Worm (Caenorhabditis elegans) whole organism, L2 larva: Measurements from ENCODE around the gene cpsf-3.

Experiments used
- C34F6.9 ChIP-seq: fragments of 150-350 bp; optimal IDR thresholded peaks from 2 replicates; lab custom pipeline; 2014; ENCODE audit warnings: missing biosample characterization, missing genetic modification characterization
- F13H6.1 ChIP-seq: sonication (generic microtip); optimal IDR thresholded peaks from 2 replicates; lab custom pipeline; 2016; ENCODE audit warnings: missing genetic modification characterization, missing compliant biosample characterization
- R02D3.7 ChIP-seq: fragments of 150-350 bp; optimal IDR thresholded peaks from 2 replicates; lab custom pipeline; 2014; ENCODE audit warnings: missing biosample characterization, missing genetic modification characterization
- Y55F3AM.14 ChIP-seq: fragments of 200-800 bp; sonication (Bioruptor generic); optimal IDR thresholded peaks from 2 replicates; lab custom pipeline; 2018; ENCODE audit warnings: mild to moderate bottlenecking, missing genetic modification characterization, missing compliant biosample characterization
- ZK546.5 ChIP-seq: sonication (generic microtip); optimal IDR thresholded peaks from 2 replicates; lab custom pipeline; 2017; ENCODE audit warnings: missing biosample characterization, missing genetic modification characterization
- alr-1 ChIP-seq: fragments of 150-350 bp; optimal IDR thresholded peaks from 2 replicates; lab custom pipeline; 2014; ENCODE audit warnings: missing biosample characterization, missing genetic modification characterization
- aly-2 ChIP-seq: fragments of 150-350 bp; optimal IDR thresholded peaks from 2 replicates; lab custom pipeline; 2014; ENCODE audit warnings: missing biosample characterization, missing genetic modification characterization
- ama-1 ChIP-seq: fragments of 150-350 bp; optimal IDR thresholded peaks from 2 replicates; lab custom pipeline; 2018; ENCODE audit warnings: inconsistent platforms
- blmp-1 ChIP-seq: sonication (generic microtip); optimal IDR thresholded peaks from 2 replicates; lab custom pipeline; 2017; ENCODE audit warnings: missing genetic modification characterization, mild to moderate bottlenecking, missing compliant biosample characterization, antibody characterized with exemption, moderate library complexity; ENCODE audit not compliant: insufficient read depth
- ceh-16 ChIP-seq: fragments of 150-350 bp; optimal IDR thresholded peaks from 2 replicates; lab custom pipeline; 2014; ENCODE audit warnings: missing biosample characterization, missing genetic modification characterization
- ceh-82 ChIP-seq: fragments of 150-350 bp; optimal IDR thresholded peaks from 2 replicates; lab custom pipeline; 2014; ENCODE audit warnings: missing biosample characterization, missing genetic modification characterization
- crh-2 ChIP-seq: sonication (generic microtip); optimal IDR thresholded peaks from 2 replicates; lab custom pipeline; 2017; ENCODE audit warnings: missing biosample characterization, missing genetic modification characterization
- dmd-4 ChIP-seq: sonication (generic microtip); optimal IDR thresholded peaks from 2 replicates; lab custom pipeline; 2017; ENCODE audit warnings: missing biosample characterization, missing genetic modification characterization
- egl-27 ChIP-seq: sonication (generic microtip); optimal IDR thresholded peaks from 3 replicates; lab custom pipeline; 2017; ENCODE audit warnings: missing biosample characterization, missing genetic modification reagents, missing genetic modification characterization
- elt-1 ChIP-seq: fragments of 150-350 bp; optimal IDR thresholded peaks from 2 replicates; lab custom pipeline; 2014; ENCODE audit warnings: missing biosample characterization, missing genetic modification characterization
- elt-3 ChIP-seq: sonication (generic microtip); optimal IDR thresholded peaks from 2 replicates; lab custom pipeline; 2017; ENCODE audit warnings: missing biosample characterization, missing genetic modification characterization
- fos-1 ChIP-seq: fragments of 150-350 bp; optimal IDR thresholded peaks from 2 replicates; lab custom pipeline; 2014; ENCODE audit warnings: missing biosample characterization, missing genetic modification characterization
- gmeb-1 ChIP-seq: fragments of 150-350 bp; optimal IDR thresholded peaks from 2 replicates; lab custom pipeline; 2014; ENCODE audit warnings: missing biosample characterization, missing genetic modification characterization
- lin-11 ChIP-seq: fragments of 150-350 bp; sonication (generic microtip); optimal IDR thresholded peaks from 2 replicates; lab custom pipeline; 2014; ENCODE audit warnings: missing biosample characterization, missing genetic modification characterization, inconsistent platforms, mixed read lengths
- lin-13 ChIP-seq: fragments of 150-350 bp; optimal IDR thresholded peaks from 2 replicates; lab custom pipeline; 2014; ENCODE audit warnings: missing biosample characterization, missing genetic modification reagents, missing genetic modification characterization
- lin-39 ChIP-seq: fragments of 150-350 bp; optimal IDR thresholded peaks from 2 replicates; lab custom pipeline; 2014; ENCODE audit warnings: missing biosample characterization, missing genetic modification reagents, missing genetic modification characterization
- lsy-2 ChIP-seq, 2 experiments: fragments of 150-350 bp in 1 of 2; sonication (generic microtip) in 1 of 2; optimal IDR thresholded peaks; 2 replicates each; lab custom pipeline; 2014 to 2017; ENCODE audit warnings: missing biosample characterization in 2 of 2, missing genetic modification characterization in 2 of 2
- mab-5 ChIP-seq: fragments of 150-350 bp; optimal IDR thresholded peaks from 2 replicates; lab custom pipeline; 2014; ENCODE audit warnings: missing biosample characterization, missing genetic modification characterization
- mbf-1 ChIP-seq: sonication (generic microtip); optimal IDR thresholded peaks from 2 replicates; lab custom pipeline; 2017; ENCODE audit warnings: missing biosample characterization, missing genetic modification characterization
- mdl-1 ChIP-seq, 2 experiments: fragments of 150-350 bp in 1 of 2; sonication (generic microtip) in 1 of 2; optimal IDR thresholded peaks; 2 replicates each; lab custom pipeline; 2017; ENCODE audit warnings: missing biosample characterization in 2 of 2, missing genetic modification characterization in 2 of 2
- nhr-10 ChIP-seq: sonication (generic microtip); optimal IDR thresholded peaks from 2 replicates; lab custom pipeline; 2017; ENCODE audit warnings: missing biosample characterization, missing genetic modification characterization
- nhr-11 ChIP-seq: fragments of 150-350 bp; optimal IDR thresholded peaks from 2 replicates; lab custom pipeline; 2014; ENCODE audit warnings: missing biosample characterization, missing genetic modification characterization
- nhr-12 ChIP-seq: fragments of 150-350 bp; optimal IDR thresholded peaks from 2 replicates; lab custom pipeline; 2014; ENCODE audit warnings: missing biosample characterization, missing genetic modification characterization
- nhr-129 ChIP-seq: fragments of 150-350 bp; optimal IDR thresholded peaks from 2 replicates; lab custom pipeline; 2014; ENCODE audit warnings: missing biosample characterization, missing genetic modification characterization
- nhr-21 ChIP-seq: fragments of 150-350 bp; optimal IDR thresholded peaks from 2 replicates; lab custom pipeline; 2014; ENCODE audit warnings: missing biosample characterization, missing genetic modification characterization
- nhr-23 ChIP-seq: fragments of 150-350 bp; optimal IDR thresholded peaks from 2 replicates; lab custom pipeline; 2014; ENCODE audit warnings: missing biosample characterization, missing genetic modification reagents, missing genetic modification characterization
- nhr-237 ChIP-seq: fragments of 150-350 bp; optimal IDR thresholded peaks from 2 replicates; lab custom pipeline; 2014; ENCODE audit warnings: missing biosample characterization, missing genetic modification characterization
- nhr-25 ChIP-seq: fragments of 150-350 bp; sonication (generic microtip); optimal IDR thresholded peaks from 3 replicates; lab custom pipeline; 2014; ENCODE audit warnings: missing biosample characterization, missing genetic modification characterization
- nhr-6 ChIP-seq: fragments of 150-350 bp; optimal IDR thresholded peaks from 2 replicates; lab custom pipeline; 2014; ENCODE audit warnings: missing biosample characterization, missing genetic modification characterization
- nhr-77 ChIP-seq: fragments of 150-350 bp; optimal IDR thresholded peaks from 2 replicates; lab custom pipeline; 2014; ENCODE audit warnings: missing biosample characterization, missing genetic modification characterization
- peb-1 ChIP-seq: fragments of 150-350 bp; optimal IDR thresholded peaks from 2 replicates; lab custom pipeline; 2014; ENCODE audit warnings: missing biosample characterization, missing genetic modification characterization
- sem-4 ChIP-seq: fragments of 150-350 bp; optimal IDR thresholded peaks from 2 replicates; lab custom pipeline; 2014; ENCODE audit warnings: missing biosample characterization, missing genetic modification reagents, missing genetic modification characterization
- skn-1 ChIP-seq: sonication (generic microtip); optimal IDR thresholded peaks from 2 replicates; lab custom pipeline; 2017; ENCODE audit warnings: missing biosample characterization, missing genetic modification characterization
- sma-3 ChIP-seq: sonication (generic microtip); optimal IDR thresholded peaks from 2 replicates; lab custom pipeline; 2016; ENCODE audit warnings: missing genetic modification reagents, missing genetic modification characterization, missing compliant biosample characterization
- sma-9 ChIP-seq, 2 experiments: fragments of 150-350 bp in 1 of 2; sonication (generic microtip) in 1 of 2; optimal IDR thresholded peaks; 2 replicates each; lab custom pipeline; 2014 to 2016; ENCODE audit warnings: missing genetic modification characterization in 2 of 2, mild to moderate bottlenecking in 1 of 2, missing biosample characterization in 1 of 2, missing compliant biosample characterization in 1 of 2, missing genetic modification reagents in 1 of 2, moderate library complexity in 1 of 2
- snpc-4 ChIP-seq: fragments of 150-350 bp; optimal IDR thresholded peaks from 2 replicates; lab custom pipeline; 2014; ENCODE audit warnings: missing biosample characterization, missing genetic modification characterization
- unc-39 ChIP-seq: fragments of 150-350 bp; optimal IDR thresholded peaks from 2 replicates; lab custom pipeline; 2014; ENCODE audit warnings: missing biosample characterization, missing genetic modification characterization
- unc-55 ChIP-seq: fragments of 150-350 bp; sonication (generic microtip); optimal IDR thresholded peaks from 3 replicates; lab custom pipeline; 2014; ENCODE audit warnings: missing biosample characterization, missing genetic modification reagents, missing genetic modification characterization
- unc-62 ChIP-seq: fragments of 150-350 bp; optimal IDR thresholded peaks from 2 replicates; lab custom pipeline; 2014; ENCODE audit warnings: missing biosample characterization, missing genetic modification reagents, missing genetic modification characterization
- zag-1 ChIP-seq: fragments of 150-350 bp; optimal IDR thresholded peaks from 2 replicates; lab custom pipeline; 2014; ENCODE audit warnings: missing biosample characterization, missing genetic modification characterization
- ztf-1 ChIP-seq: fragments of 200-800 bp; sonication (Bioruptor generic); conservative IDR thresholded peaks from 2 replicates; pipeline ENCODE4 v1.3.6; 2022; ENCODE audit warnings: missing genetic modification characterization, missing compliant biosample characterization
- ztf-11 ChIP-seq: sonication (generic microtip); optimal IDR thresholded peaks from 2 replicates; lab custom pipeline; 2017; ENCODE audit warnings: missing biosample characterization, missing genetic modification characterization
- ztf-4 ChIP-seq: fragments of 150-350 bp; optimal IDR thresholded peaks from 2 replicates; lab custom pipeline; 2014; ENCODE audit warnings: missing biosample characterization, missing genetic modification characterization

Gene cpsf-3

DNA sequence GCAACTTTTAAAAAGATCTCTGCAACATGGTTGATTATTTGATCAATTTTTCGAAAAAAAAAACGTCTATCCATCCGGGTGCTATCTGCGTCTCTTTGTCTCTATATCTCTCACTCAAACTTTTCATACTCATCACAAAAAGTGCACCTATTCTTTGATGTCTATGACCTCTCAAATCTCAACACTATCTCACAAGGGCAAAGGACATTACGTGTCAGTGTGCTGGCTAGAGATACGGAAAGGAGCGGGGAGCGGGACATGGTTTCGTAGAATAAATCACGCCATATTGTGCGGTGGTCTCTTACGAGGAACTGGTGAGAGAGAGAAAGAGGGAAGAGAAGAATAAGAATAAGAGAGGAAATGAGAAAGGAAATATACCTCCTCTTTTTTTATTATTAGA, 39.8 kb upstream of the cpsf-3 start:
- TF ChIP-seq mbf-1 (tag; lab: Kevin White, UChicago): no peak
- TF ChIP-seq unc-62 (GFP tag; lab: Kevin White, UChicago): peak; percentile 29
- no peak for TF ChIP-seq dmd-4 (tag; lab: Kevin White, UChicago)
- no peak for TF ChIP-seq nhr-11 (tag; lab: Kevin White, UChicago)
- TF ChIP-seq ztf-1: no peak
- peak; percentile 98 for TF ChIP-seq crh-2
- TF ChIP-seq peb-1: no peak
- peak; percentile 45 for TF ChIP-seq sem-4 (tag; lab: Kevin White, UChicago)
- TF ChIP-seq nhr-129 (tag; lab: Kevin White, UChicago): peak; percentile 97
- no peak for TF ChIP-seq mab-5 (tag; lab: Kevin White, UChicago)
- peak; percentile 42 for TF ChIP-seq nhr-77 (tag; lab: Kevin White, UChicago)
- TF ChIP-seq C34F6.9 (tag; lab: Kevin White, UChicago): peak; percentile 87
- TF ChIP-seq sma-3 (GFP tag; lab: Kevin White, UChicago): peak; percentile 93
- TF ChIP-seq Y55F3AM.14 (GFP tag; lab: Kevin White, UChicago): no peak
- TF ChIP-seq elt-3 (tag; lab: Kevin White, UChicago): no peak
- TF ChIP-seq lin-11 (tag; lab: Kevin White, UChicago): no peak
- peak; percentile 90 for TF ChIP-seq fos-1 (tag; lab: Kevin White, UChicago)
- no peak for TF ChIP-seq ceh-82 (tag; lab: Kevin White, UChicago)
- peak; percentile 36 for TF ChIP-seq blmp-1
- TF ChIP-seq alr-1 (tag; lab: Kevin White, UChicago): no peak
- TF ChIP-seq nhr-237 (tag; lab: Kevin White, UChicago): no peak
- TF ChIP-seq ZK546.5 (tag; lab: Kevin White, UChicago): no peak
- no peak for TF ChIP-seq ceh-16
- TF ChIP-seq nhr-21: peak; percentile 88
- TF ChIP-seq lin-13: peak; percentile 34
- no peak for TF ChIP-seq snpc-4 (tag; lab: Kevin White, UChicago)
- peak in 1 of 2 experiments; percentile 64 for TF ChIP-seq mdl-1 (tag; optimal IDR thresholded peaks at IDR 0.05; lab: Kevin White, UChicago)
- TF ChIP-seq nhr-12 (tag; lab: Kevin White, UChicago): no peak
- no peak for TF ChIP-seq nhr-10
- peak; percentile 48 for TF ChIP-seq ztf-4 (tag; lab: Kevin White, UChicago)
- no peak for TF ChIP-seq zag-1 (tag; lab: Kevin White, UChicago)
- no peak for TF ChIP-seq aly-2
- no peak for TF ChIP-seq unc-39 (tag; lab: Kevin White, UChicago)
- no peak for TF ChIP-seq R02D3.7
- peak; percentile 53 for TF ChIP-seq nhr-25 (tag; lab: Kevin White, UChicago)
- TF ChIP-seq nhr-6 (tag; lab: Kevin White, UChicago): peak; percentile 69
- no peak for TF ChIP-seq unc-55 (GFP tag; lab: Kevin White, UChicago)
- TF ChIP-seq ama-1 (lab: Kevin White, UChicago): no peak
- TF ChIP-seq sma-9 (GFP tag; optimal IDR thresholded peaks at IDR 0.05; lab: Kevin White, UChicago): peak; percentile 92
- TF ChIP-seq sma-9 (tag; optimal IDR thresholded peaks at IDR 0.05; lab: Kevin White, UChicago): no peak
- no peak for TF ChIP-seq nhr-23
- peak in 1 of 2 experiments; percentile 82 for TF ChIP-seq lsy-2 (tag; optimal IDR thresholded peaks at IDR 0.05; lab: Kevin White, UChicago)
- peak; percentile 73 for TF ChIP-seq gmeb-1 (tag; lab: Kevin White, UChicago)
- no peak for TF ChIP-seq lin-39 (tag; lab: Kevin White, UChicago)
- peak; percentile 85 for TF ChIP-seq egl-27 (tag; lab: Kevin White, UChicago)
- peak; percentile 88 for TF ChIP-seq F13H6.1
- TF ChIP-seq skn-1: no peak
- TF ChIP-seq ztf-11 (tag; lab: Kevin White, UChicago): no peak
- TF ChIP-seq elt-1 (tag; lab: Kevin White, UChicago): no peak
